Worm (Caenorhabditis elegans): Measurements from ENCODE around the gene K10B2.4.

The K10B2.4 gene

DNA sequence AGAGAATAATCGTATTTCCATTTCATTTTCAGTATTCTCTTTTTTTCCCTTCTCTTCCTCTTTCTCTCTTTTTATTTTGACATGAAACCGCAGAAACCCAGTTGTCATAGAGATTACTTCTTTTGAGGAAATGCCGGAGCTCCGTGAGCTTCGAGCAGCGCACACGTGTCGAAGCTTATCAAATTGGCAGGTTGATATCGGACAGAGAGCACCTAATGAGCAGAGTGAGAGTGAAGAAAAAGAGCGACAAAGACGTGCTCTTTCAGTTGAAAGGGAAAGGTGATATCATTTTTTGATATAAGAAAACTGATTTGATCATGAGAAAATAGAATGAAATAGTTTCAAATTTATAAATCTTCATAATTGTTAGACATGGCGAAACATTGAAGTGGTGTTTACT, 25.4 kb downstream of the K10B2.4 start, which contains the start of gene C32D5.14:
Gene C32D5.14 (plus strand): TSS at position 131 of the 400 bp plus-strand sequence.
- TF ChIP-seq cog-1 (tag; optimal IDR thresholded peaks at IDR 0.05) (no peak), ztf-23 (GFP tag; IDR thresholded peaks at IDR 0.05) (no peak), ztf-29 (GFP tag; IDR thresholded peaks at IDR 0.05) (no peak), ref-1 (GFP tag; conservative IDR thresholded peaks at IDR 0.05) (no peak), klf-2 (GFP tag; conservative IDR thresholded peaks at IDR 0.05) (no peak)

DNA sequence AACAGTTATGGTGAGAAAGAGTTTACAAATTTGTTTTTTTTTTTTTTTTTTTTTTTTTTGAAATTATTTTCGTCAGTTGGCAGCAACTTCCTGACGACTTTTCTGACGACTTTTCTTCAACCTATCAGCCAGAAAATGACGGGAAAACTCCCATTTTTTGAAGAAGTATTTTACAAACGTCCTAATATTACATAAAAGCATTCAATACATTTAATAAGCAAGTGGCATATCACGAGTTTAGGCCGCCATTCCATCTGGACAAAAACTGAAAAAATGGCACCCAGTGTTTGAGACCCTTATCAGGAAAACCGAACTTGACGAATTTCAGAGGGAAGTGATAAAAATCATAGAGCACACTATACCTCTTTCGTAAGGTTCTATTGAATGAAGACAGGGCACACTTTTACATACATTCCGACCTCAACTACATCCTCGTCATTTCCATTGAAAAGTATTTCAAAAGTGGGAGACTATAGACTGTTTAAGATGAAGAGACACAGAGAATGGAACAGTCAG, 26.0 kb downstream of the K10B2.4 start:
- TF ChIP-seq ref-1 (GFP tag; conservative IDR thresholded peaks at IDR 0.05), result no peak
- no peak for TF ChIP-seq cog-1 (tag; optimal IDR thresholded peaks at IDR 0.05)
- no peak for TF ChIP-seq flt-1 (GFP tag; IDR thresholded peaks at IDR 0.05)
- no peak for TF ChIP-seq ztf-29 (GFP tag; IDR thresholded peaks at IDR 0.05)
- TF ChIP-seq ztf-23 (GFP tag; IDR thresholded peaks at IDR 0.05), result no peak
- no peak for TF ChIP-seq med-1 (GFP tag; optimal IDR thresholded peaks at IDR 0.05; ENCODE audit: insufficient read depth)
- no peak for TF ChIP-seq tab-1 (GFP tag; IDR thresholded peaks at IDR 0.05)
- no peak for TF ChIP-seq klf-2 (GFP tag; conservative IDR thresholded peaks at IDR 0.05)
- no peak for TF ChIP-seq T22C8.4 (GFP tag; IDR thresholded peaks at IDR 0.05)

DNA sequence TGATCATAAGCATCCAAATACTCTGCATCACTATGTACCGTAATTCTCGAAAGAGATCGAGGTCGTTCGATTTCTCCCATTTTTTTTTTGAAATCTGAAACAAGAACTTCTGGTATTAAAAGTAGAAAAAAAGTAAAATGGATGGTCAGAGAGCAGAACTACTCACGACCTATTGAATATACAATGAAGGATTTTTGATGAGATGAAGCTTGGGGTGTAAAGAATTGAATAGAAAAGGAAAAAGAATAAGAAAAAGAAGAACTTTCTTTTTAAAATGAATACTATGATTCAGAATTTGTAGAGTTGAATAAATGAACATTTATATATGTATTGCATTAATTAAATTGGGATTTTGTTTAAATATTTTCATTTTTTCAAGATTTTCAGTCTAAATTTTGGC, 26.9 kb downstream of the K10B2.4 start, which contains the start of gene ttc-39B:
Gene ttc-39B (minus strand): TSS at position 101 of the 400 bp plus-strand sequence.
- TF ChIP-seq klf-2 (GFP tag; conservative IDR thresholded peaks at IDR 0.05) (no peak), ztf-23 (GFP tag; IDR thresholded peaks at IDR 0.05) (no peak)

DNA sequence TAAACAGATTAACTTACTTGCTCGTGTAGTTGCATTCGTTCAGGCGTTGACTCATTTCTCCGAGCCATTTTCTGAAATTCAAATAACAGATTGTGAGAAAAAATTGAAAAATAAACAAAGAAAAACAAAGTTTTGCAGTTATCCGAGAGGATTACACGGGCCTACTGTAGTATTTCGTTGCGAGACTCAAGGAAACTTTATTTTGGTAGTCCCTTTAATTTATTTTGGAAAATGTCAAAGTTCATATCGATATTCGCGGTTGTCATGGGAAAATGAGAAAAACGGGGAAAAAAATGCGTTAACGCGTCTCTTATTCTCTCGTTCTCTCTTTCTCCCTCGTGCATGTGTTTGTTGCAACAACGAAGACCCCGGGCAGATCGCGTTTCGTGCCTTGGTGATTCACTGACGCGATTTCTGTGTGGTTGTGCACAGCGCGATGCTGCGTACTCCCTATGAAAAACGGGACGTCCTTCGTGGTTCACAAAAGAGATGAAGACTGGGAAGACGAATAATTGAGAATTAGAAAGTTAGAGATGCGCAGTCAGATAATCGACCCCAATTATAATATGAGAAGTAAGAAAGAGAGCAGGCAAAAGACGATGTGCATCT, 29.4 kb downstream of the K10B2.4 start, which contains the start of gene set-4:
Gene set-4 (minus strand): TSS at position 120 of the 609 bp plus-strand sequence.
- TF ChIP-seq ztf-23 (GFP tag; IDR thresholded peaks at IDR 0.05), result peak; percentile 67; the same call in 1 of the 2 replicates
- TF ChIP-seq ref-1 (GFP tag; conservative IDR thresholded peaks at IDR 0.05), result no peak
- TF ChIP-seq flt-1 (GFP tag; IDR thresholded peaks at IDR 0.05), result peak; percentile 52; the same call in 1 of the 2 replicates
- TF ChIP-seq klf-2 (GFP tag; conservative IDR thresholded peaks at IDR 0.05), result no peak
- peak; percentile 77 for TF ChIP-seq cog-1 (tag; optimal IDR thresholded peaks at IDR 0.05)
- TF ChIP-seq tab-1 (GFP tag; IDR thresholded peaks at IDR 0.05), result no peak
- no peak for TF ChIP-seq ztf-29 (GFP tag; IDR thresholded peaks at IDR 0.05)
- no peak for TF ChIP-seq med-1 (GFP tag; optimal IDR thresholded peaks at IDR 0.05; ENCODE audit: insufficient read depth)
- no peak for TF ChIP-seq T22C8.4 (GFP tag; IDR thresholded peaks at IDR 0.05)

DNA sequence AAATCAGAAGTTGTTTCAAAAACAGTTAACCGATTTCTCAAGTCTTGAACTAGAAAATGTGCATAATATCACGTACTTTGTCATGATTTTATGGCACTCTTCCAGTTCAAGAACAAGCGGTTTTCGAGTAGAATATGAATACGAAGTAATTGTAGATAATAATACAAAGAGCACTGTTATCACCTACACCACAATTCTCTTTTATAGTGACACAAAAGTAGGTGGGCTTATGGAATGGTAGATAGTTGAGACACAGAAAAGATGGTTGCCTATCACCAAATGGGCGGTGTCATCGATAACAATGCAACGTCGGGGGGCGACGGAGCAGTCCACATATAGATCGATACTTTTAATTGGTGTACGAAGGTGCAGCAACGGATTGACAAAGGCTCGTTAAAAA, 32.1 kb downstream of the K10B2.4 start:
- TF ChIP-seq ztf-23 (GFP tag; IDR thresholded peaks at IDR 0.05) (no peak), ztf-29 (GFP tag; IDR thresholded peaks at IDR 0.05) (no peak), ref-1 (GFP tag; conservative IDR thresholded peaks at IDR 0.05) (no peak), T22C8.4 (GFP tag; IDR thresholded peaks at IDR 0.05) (no peak), med-1 (GFP tag; optimal IDR thresholded peaks at IDR 0.05; ENCODE audit: insufficient read depth) (no peak)

DNA sequence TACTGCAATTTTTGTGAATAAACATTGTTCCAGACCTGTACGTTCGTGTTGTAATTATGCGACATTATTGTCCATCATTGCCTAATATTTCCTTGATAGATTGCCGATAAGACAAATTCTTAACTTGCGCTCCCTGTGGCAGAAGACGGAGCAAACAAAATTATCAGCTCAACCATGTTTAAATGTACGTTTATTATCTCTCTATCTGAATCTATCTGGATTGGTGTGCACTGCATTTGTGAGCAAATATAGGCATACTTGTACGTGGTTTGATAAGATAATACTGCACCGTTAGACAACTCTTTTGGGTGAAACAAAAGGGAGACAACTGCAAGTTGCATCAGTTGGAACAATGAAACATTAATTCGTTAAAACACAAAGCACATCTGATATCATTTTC, 33.4 kb downstream of the K10B2.4 start:
- TF ChIP-seq ztf-23 (GFP tag; IDR thresholded peaks at IDR 0.05), result no peak
- TF ChIP-seq ztf-29 (GFP tag; IDR thresholded peaks at IDR 0.05), result no peak
- TF ChIP-seq klf-2 (GFP tag; conservative IDR thresholded peaks at IDR 0.05), result no peak
- TF ChIP-seq tab-1 (GFP tag; IDR thresholded peaks at IDR 0.05), result no peak
- TF ChIP-seq T22C8.4 (GFP tag; IDR thresholded peaks at IDR 0.05), result no peak
- no peak for TF ChIP-seq cog-1 (tag; optimal IDR thresholded peaks at IDR 0.05)
- no peak for TF ChIP-seq ref-1 (GFP tag; conservative IDR thresholded peaks at IDR 0.05)
- no peak for TF ChIP-seq flt-1 (GFP tag; IDR thresholded peaks at IDR 0.05)
- TF ChIP-seq med-1 (GFP tag; optimal IDR thresholded peaks at IDR 0.05; ENCODE audit: insufficient read depth), result no peak

DNA sequence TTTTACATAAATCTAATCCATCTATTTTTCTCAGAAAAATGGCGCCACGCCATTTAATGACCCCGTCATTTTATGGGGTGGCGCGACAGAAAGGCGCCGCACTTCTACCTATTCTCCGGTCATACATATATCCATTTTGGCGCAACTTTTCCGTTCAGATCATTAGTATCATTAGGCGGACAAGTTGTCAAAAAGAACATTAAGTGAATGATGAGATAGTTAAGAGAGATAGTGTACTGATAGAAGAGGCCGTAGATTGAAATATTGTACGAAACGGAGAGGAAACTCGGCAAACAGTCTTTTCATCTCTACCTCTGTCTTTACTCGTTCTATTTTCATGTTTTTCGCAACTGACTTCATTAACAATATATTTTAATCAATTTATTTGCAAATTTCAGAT, 36.7 kb downstream of the K10B2.4 start, which contains the start of gene sma-6:
Gene sma-6 (plus strand): TSS at position 399 of the 400 bp plus-strand sequence.
- TF ChIP-seq flt-1 (GFP tag; IDR thresholded peaks at IDR 0.05) (no peak), cog-1 (tag; optimal IDR thresholded peaks at IDR 0.05) (no peak), ztf-23 (GFP tag; IDR thresholded peaks at IDR 0.05) (no peak), klf-2 (GFP tag; conservative IDR thresholded peaks at IDR 0.05) (no peak), ztf-29 (GFP tag; IDR thresholded peaks at IDR 0.05) (no peak), tab-1 (GFP tag; IDR thresholded peaks at IDR 0.05) (no peak), ref-1 (GFP tag; conservative IDR thresholded peaks at IDR 0.05) (no peak), T22C8.4 (GFP tag; IDR thresholded peaks at IDR 0.05) (no peak), med-1 (GFP tag; optimal IDR thresholded peaks at IDR 0.05; ENCODE audit: insufficient read depth) (no peak)

DNA sequence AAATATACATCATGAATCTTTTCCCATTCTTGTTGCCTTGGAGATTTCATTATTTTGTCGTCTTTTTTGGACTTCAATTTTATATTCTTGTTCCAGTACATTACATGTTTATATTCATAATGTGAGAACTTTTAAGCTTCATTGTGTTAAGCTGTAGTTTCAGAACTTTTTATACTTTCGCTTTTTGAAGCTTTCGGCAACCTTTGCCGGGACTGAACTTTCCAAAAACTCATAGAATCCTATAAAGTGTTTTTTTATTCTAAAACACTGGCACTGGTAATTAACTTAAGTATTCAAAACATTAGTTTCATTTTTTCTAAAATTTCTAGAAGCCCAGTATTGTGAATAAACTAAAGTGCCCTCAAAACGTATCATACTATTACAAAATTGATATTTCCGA, 37.8 kb downstream of the K10B2.4 start, which contains the start of gene C32D5.4:
Gene C32D5.4 (minus strand): TSS at position 101 of the 400 bp plus-strand sequence.
- TF ChIP-seq T22C8.4 (GFP tag; IDR thresholded peaks at IDR 0.05) (no peak), flt-1 (GFP tag; IDR thresholded peaks at IDR 0.05) (no peak), med-1 (GFP tag; optimal IDR thresholded peaks at IDR 0.05; ENCODE audit: insufficient read depth) (no peak), ref-1 (GFP tag; conservative IDR thresholded peaks at IDR 0.05) (no peak), cog-1 (tag; optimal IDR thresholded peaks at IDR 0.05) (no peak), tab-1 (GFP tag; IDR thresholded peaks at IDR 0.05) (no peak), klf-2 (GFP tag; conservative IDR thresholded peaks at IDR 0.05) (no peak), ztf-23 (GFP tag; IDR thresholded peaks at IDR 0.05) (no peak), ztf-29 (GFP tag; IDR thresholded peaks at IDR 0.05) (no peak)

DNA sequence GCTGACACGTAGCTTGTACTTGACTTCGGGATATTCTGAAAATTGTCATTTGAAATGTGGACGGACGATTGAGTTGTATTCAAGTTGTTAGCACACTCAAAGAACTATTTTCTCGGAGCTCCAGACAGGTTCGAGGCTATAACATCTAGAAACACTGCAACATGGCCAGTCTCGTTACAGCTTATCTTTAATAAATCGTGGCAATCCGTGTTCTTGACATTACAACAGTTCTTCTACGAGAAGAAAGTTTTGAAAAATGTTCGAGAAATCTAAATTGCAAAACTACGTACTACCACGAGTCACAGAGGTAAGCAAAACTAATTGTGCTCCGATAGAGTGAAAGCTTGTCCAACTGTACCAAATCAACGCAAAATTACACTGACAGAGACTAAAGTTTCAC, 38.7 kb downstream of the K10B2.4 start:
- no peak for TF ChIP-seq flt-1 (GFP tag; IDR thresholded peaks at IDR 0.05)
- no peak for TF ChIP-seq ref-1 (GFP tag; conservative IDR thresholded peaks at IDR 0.05)
- no peak for TF ChIP-seq tab-1 (GFP tag; IDR thresholded peaks at IDR 0.05)
- no peak for TF ChIP-seq T22C8.4 (GFP tag; IDR thresholded peaks at IDR 0.05)
- TF ChIP-seq ztf-29 (GFP tag; IDR thresholded peaks at IDR 0.05), result no peak
- no peak for TF ChIP-seq med-1 (GFP tag; optimal IDR thresholded peaks at IDR 0.05; ENCODE audit: insufficient read depth)

All from whole organism, midembryonic.